Worm (Caenorhabditis elegans) whole organism, midembryonic: Measurements from ENCODE around the gene R11H6.4.

Experiments used
- T22C8.4 ChIP-seq: fragments of 200-800 bp; sonication (Bioruptor generic); IDR thresholded peaks from 2 replicates; pipeline ENCODE4 v1.3.6; 2022; ENCODE audit warnings: missing genetic modification characterization, missing compliant biosample characterization
- cog-1 ChIP-seq: sonication (generic microtip); optimal IDR thresholded peaks from 2 replicates; lab custom pipeline; 2016; ENCODE audit warnings: missing genetic modification characterization, missing compliant biosample characterization
- flt-1 ChIP-seq: fragments of 200-800 bp; sonication (Bioruptor generic); IDR thresholded peaks from 2 replicates; pipeline ENCODE4 v1.3.6; 2022; ENCODE audit warnings: missing genetic modification characterization, missing compliant biosample characterization
- klf-2 ChIP-seq: fragments of 200-800 bp; sonication (Bioruptor generic); conservative IDR thresholded peaks from 2 replicates; pipeline ENCODE4 v1.3.6; 2022; ENCODE audit warnings: missing genetic modification reagents, missing genetic modification characterization, missing compliant biosample characterization
- med-1 ChIP-seq: sonication (generic microtip); optimal IDR thresholded peaks from 2 replicates; lab custom pipeline; 2017; ENCODE audit warnings: missing genetic modification characterization, mild to moderate bottlenecking, missing compliant biosample characterization, antibody characterized with exemption, missing genetic modification reagents; ENCODE audit not compliant: insufficient read depth
- ref-1 ChIP-seq: fragments of 200-800 bp; sonication (Bioruptor generic); conservative IDR thresholded peaks from 2 replicates; pipeline ENCODE4 v1.3.6; 2022; ENCODE audit warnings: missing genetic modification reagents, missing genetic modification characterization, missing compliant biosample characterization
- tab-1 ChIP-seq: fragments of 200-800 bp; sonication (Bioruptor generic); IDR thresholded peaks from 2 replicates; pipeline ENCODE4 v1.3.6; 2022; ENCODE audit warnings: missing genetic modification characterization, missing compliant biosample characterization
- ztf-23 ChIP-seq: fragments of 200-800 bp; sonication (Bioruptor generic); IDR thresholded peaks from 2 replicates; pipeline ENCODE4 v1.3.6; 2022; ENCODE audit warnings: missing genetic modification reagents, missing genetic modification characterization, missing compliant biosample characterization
- ztf-29 ChIP-seq: fragments of 200-800 bp; sonication (Bioruptor generic); IDR thresholded peaks from 2 replicates; pipeline ENCODE4 v1.3.6; 2022; ENCODE audit warnings: missing genetic modification reagents, missing genetic modification characterization, missing compliant biosample characterization

The R11H6.4 gene

DNA sequence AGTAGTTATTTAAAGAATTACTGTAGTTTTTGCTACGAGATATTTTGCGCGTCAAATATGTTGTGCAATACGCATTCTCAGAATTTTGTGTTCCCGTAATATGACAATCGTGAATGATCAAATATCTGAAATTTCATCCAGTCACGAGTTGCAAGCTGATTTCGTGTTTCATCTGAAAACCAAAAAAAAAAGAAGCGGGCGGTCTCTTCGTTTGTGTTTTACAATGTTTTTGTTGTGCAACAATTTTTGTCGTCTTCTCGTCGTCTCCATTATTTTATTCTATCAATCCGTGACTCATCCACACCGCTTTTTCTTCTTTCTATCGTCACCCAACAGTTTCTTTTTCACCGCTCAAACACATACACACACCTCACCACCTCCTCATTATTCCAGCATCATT lies at the start of gene R11H6.4:
TSS of gene R11H6.4 (plus strand) at position 301 of the 400 bp plus-strand sequence.
- TF ChIP-seq med-1 (GFP tag; lab: Kevin White, UChicago) = no peak
- TF ChIP-seq ref-1 = no peak
- TF ChIP-seq flt-1 (GFP tag; lab: Robert Waterston, UW) = no peak
- no peak for TF ChIP-seq klf-2 (GFP tag; lab: Robert Waterston, UW)
- no peak for TF ChIP-seq T22C8.4 (GFP tag; lab: Robert Waterston, UW)
- TF ChIP-seq ztf-23 (GFP tag; lab: Robert Waterston, UW) = no peak
- no peak for TF ChIP-seq tab-1 (GFP tag; lab: Robert Waterston, UW)
- no peak for TF ChIP-seq cog-1 (tag; lab: Kevin White, UChicago)
- no peak for TF ChIP-seq ztf-29

DNA sequence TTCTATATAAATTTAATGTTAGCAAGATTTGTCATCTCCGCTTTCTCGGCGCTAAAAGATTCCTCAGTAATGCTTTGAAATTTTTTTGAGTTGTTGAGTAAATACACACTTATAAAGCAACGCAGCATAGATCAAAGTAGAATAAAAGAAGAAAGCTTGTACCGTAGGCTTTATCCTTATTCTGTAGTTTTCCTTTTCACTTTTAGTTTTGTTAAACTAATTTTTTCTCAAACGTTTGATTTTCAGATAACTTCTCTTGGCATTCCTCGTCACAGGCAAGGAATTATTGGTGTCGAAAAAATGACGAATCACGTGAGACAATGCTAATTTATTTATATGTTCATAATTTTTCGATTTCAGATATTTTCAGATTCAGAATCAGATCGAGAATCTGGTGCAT lies 47.2 kb upstream of the R11H6.4 start, which contains the start of gene C53A5.11:
TSS of gene C53A5.11 (plus strand) at position 301 of the 400 bp plus-strand sequence.
- TF ChIP-seq ref-1 (no peak), tab-1 (GFP tag; lab: Robert Waterston, UW) (no peak)

DNA sequence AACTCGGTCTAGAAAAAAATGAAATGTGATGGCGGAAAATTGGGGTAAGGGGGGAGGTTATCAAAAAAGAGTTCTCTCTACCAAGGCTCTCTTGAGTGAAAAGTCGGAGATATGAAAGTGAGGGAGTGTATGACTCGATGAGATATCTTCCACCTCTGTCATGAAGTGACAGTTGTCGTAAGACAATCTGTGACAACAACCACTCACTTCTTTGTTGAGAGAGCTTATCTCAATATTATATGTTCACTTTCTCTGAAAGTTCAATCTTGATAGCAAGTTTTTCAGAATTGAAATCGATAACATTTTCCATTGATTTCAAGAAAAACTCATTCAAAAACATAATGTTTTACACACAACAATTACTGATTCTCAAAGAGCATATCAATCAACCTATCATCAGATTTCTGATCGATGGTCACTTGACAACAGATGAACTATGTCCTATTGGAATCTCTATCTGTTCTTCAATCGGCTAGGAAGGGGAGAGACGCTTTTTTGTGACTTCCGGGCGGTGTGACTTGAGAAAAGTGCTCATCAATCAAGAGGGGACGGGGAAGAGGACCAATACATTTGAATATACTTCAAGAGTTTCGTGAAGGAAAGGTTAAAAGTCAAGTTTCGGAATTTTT lies 32.9 kb upstream of the R11H6.4 start:
- no peak for TF ChIP-seq T22C8.4 (GFP tag; lab: Robert Waterston, UW)
- TF ChIP-seq ztf-29 = no peak
- no peak for TF ChIP-seq flt-1 (GFP tag; lab: Robert Waterston, UW)
- TF ChIP-seq tab-1 (GFP tag; lab: Robert Waterston, UW) = no peak
- no peak for TF ChIP-seq cog-1 (tag; lab: Kevin White, UChicago)
- TF ChIP-seq klf-2 (GFP tag; lab: Robert Waterston, UW) = no peak
- no peak for TF ChIP-seq ztf-23 (GFP tag; lab: Robert Waterston, UW)
- no peak for TF ChIP-seq med-1 (GFP tag; lab: Kevin White, UChicago)
- TF ChIP-seq ref-1 = no peak

DNA sequence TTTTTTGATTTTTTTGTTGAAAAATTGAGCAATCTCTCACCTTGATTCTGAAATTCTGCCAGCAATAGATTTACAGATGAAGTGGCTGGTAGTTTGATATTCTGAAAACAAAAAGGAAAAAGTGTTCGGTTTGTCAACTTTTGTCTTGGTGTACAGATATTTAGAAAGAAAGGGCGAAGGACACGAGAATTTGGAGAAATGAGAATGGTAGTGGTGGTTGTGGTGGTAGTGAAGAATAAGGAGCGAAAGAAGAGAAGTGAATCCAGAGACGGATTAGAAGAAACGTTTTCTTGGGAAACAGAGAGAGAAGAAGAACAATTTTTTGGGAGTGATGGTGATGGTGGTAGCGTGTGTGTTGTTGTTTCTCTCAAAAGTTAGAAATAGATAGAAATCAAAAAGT lies 30.1 kb upstream of the R11H6.4 start, which contains the start of gene gar-3:
TSS of gene gar-3 (minus strand) at position 101 of the 400 bp plus-strand sequence.
- TF ChIP-seq T22C8.4 (GFP tag; lab: Robert Waterston, UW) = no peak
- no peak for TF ChIP-seq med-1 (GFP tag; lab: Kevin White, UChicago)
- no peak for TF ChIP-seq cog-1 (tag; lab: Kevin White, UChicago)
- TF ChIP-seq ref-1 = no peak
- TF ChIP-seq tab-1 (GFP tag; lab: Robert Waterston, UW) = no peak
- TF ChIP-seq flt-1 (GFP tag; lab: Robert Waterston, UW) = no peak
- no peak for TF ChIP-seq klf-2 (GFP tag; lab: Robert Waterston, UW)
- TF ChIP-seq ztf-29 = no peak
- no peak for TF ChIP-seq ztf-23 (GFP tag; lab: Robert Waterston, UW)

DNA sequence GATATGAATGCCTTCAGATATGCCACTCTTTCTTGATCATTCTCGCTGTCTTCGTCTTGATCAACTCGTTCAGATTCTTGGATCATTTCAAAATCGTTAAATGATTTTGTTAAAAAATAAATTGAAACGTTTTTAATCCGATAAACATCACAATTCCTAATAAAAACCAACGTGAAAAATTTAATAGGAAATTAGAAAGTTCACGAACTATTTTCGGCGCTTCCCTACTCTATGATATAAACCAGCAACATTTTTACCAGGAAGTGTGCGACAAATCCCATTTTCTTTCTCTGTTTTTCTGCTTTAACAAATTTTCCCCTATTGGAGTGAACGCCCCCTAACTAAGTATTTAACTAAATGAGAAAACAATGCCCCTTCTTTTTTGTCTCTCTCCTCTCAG lies 24.4 kb upstream of the R11H6.4 start, which contains the start of gene Y40H4A.2:
TSS of gene Y40H4A.2 (minus strand) at position 101 of the 400 bp plus-strand sequence.
- TF ChIP-seq klf-2 (GFP tag; lab: Robert Waterston, UW) = no peak
- no peak for TF ChIP-seq T22C8.4 (GFP tag; lab: Robert Waterston, UW)
- TF ChIP-seq flt-1 (GFP tag; lab: Robert Waterston, UW) = no peak
- TF ChIP-seq cog-1 (tag; lab: Kevin White, UChicago) = no peak
- TF ChIP-seq ref-1 = no peak
- TF ChIP-seq ztf-23 (GFP tag; lab: Robert Waterston, UW) = no peak
- no peak for TF ChIP-seq med-1 (GFP tag; lab: Kevin White, UChicago)
- no peak for TF ChIP-seq ztf-29
- no peak for TF ChIP-seq tab-1 (GFP tag; lab: Robert Waterston, UW)

DNA sequence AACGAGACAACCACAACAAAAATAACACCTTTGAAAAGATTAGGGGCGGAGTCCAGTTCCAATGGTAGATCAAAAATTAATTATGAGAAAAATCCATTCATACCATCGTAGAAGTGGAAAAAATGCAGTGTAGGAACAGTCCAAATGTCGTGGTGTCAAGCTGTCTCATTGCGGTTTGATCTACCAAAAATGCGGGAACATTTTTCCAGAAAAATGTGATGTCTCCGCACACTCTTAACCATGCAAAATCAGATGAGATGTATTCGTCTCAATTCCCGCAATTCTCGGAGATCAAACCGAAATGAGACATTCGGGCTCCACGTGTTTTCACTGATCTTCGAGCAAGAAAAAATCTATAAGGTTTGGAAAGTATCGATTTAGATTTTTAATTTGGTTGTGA lies 15.6 kb upstream of the R11H6.4 start:
- no peak for TF ChIP-seq ref-1
- no peak for TF ChIP-seq flt-1 (GFP tag; lab: Robert Waterston, UW)
- no peak for TF ChIP-seq T22C8.4 (GFP tag; lab: Robert Waterston, UW)
- no peak for TF ChIP-seq klf-2 (GFP tag; lab: Robert Waterston, UW)
- no peak for TF ChIP-seq ztf-23 (GFP tag; lab: Robert Waterston, UW)
- TF ChIP-seq med-1 (GFP tag; lab: Kevin White, UChicago) = no peak
- no peak for TF ChIP-seq ztf-29
- TF ChIP-seq tab-1 (GFP tag; lab: Robert Waterston, UW) = no peak
- TF ChIP-seq cog-1 (tag; lab: Kevin White, UChicago) = no peak

DNA sequence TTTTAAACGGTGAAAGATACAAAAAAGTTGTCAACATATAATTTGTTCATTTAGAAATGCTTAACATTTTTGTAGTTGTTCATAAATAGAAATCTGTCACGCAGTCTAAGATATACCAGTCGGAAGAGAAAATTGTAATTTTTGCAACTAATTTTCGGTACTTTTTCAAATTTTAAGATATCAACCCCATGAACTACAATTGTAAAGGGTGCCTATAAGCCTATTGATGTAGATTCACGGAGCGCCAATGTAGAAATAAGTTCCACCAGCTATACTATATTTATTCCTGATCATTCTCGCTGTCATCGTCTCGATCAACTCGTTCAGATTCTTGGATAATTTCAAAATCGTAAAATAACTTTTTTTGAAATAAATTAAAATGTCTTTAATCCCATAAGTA lies 14.8 kb upstream of the R11H6.4 start:
- TF ChIP-seq tab-1 (GFP tag; lab: Robert Waterston, UW) (no peak), flt-1 (GFP tag; lab: Robert Waterston, UW) (no peak), klf-2 (GFP tag; lab: Robert Waterston, UW) (no peak), cog-1 (tag; lab: Kevin White, UChicago) (no peak), ztf-29 (no peak), ref-1 (no peak), T22C8.4 (GFP tag; lab: Robert Waterston, UW) (no peak), med-1 (GFP tag; lab: Kevin White, UChicago) (no peak), ztf-23 (GFP tag; lab: Robert Waterston, UW) (no peak)

DNA sequence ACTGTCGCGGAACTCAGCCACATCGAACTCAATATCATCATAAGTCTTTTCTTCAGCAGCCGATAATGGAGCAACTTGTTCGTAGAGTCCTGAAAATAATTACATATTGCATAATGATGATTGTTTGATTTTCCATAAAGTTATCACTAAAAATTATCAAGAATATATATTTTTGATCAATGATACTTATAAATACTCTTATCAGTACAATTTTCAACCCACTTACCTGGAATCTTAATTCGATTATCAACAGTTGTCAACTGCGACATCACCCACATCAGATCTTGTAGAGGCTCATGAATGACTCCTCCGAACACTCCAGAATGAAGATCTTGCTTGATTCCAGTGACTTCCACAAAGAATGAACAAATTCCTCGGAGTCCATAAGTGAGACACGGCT lies 13.8 kb upstream of the R11H6.4 start:
- TF ChIP-seq cog-1 (tag; lab: Kevin White, UChicago) (no peak), flt-1 (GFP tag; lab: Robert Waterston, UW) (no peak), ztf-23 (GFP tag; lab: Robert Waterston, UW) (no peak), ztf-29 (no peak), klf-2 (GFP tag; lab: Robert Waterston, UW) (no peak), med-1 (GFP tag; lab: Kevin White, UChicago) (no peak), tab-1 (GFP tag; lab: Robert Waterston, UW) (no peak), ref-1 (no peak), T22C8.4 (GFP tag; lab: Robert Waterston, UW) (no peak)

DNA sequence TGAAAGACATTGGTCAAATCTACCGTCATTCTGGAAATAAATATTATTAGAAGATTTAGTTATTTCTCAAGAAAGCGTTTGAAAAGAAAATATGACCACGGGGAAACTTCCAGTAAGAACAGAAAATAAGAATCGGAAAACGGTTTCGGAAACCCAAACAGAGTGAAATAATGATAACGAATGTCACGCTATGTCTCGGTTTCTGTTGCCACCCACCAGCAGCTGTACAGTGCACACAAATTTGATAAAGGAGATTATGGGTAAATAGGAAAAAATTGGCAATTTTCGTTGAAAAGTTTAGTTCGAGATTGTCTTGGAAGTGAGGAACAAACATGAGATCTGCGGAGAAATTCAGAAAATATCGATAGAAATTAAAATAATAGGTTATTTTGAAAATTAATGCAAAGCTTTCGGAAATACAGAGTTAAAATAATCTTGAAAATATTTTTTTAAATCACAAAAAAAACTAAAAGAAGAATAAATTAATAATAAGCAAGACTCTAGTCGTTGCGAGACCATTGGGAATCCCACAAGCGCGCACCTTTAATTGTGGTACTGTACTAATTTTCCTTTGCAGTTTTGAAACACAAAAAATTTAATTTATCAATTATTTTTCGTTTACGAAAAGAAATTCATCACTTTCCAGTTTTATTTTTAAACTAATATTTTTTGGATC lies 12.6 kb upstream of the R11H6.4 start, which contains the start of gene pes-9:
TSS of gene pes-9 (minus strand) at position 30 of the 676 bp plus-strand sequence.
- TF ChIP-seq ref-1 (no peak), flt-1 (GFP tag; lab: Robert Waterston, UW) (no peak), tab-1 (GFP tag; lab: Robert Waterston, UW) (no peak), cog-1 (tag; lab: Kevin White, UChicago) (no peak), T22C8.4 (GFP tag; lab: Robert Waterston, UW) (no peak), ztf-29 (no peak), klf-2 (GFP tag; lab: Robert Waterston, UW) (no peak), med-1 (GFP tag; lab: Kevin White, UChicago) (no peak), ztf-23 (GFP tag; lab: Robert Waterston, UW) (no peak)
